Fruit fly (Drosophila melanogaster) whole organism, embryonic: Measurements from ENCODE around the gene Sgs5bis.

Experiments used
- B-H2 ChIP-seq: fragments of 200-800 bp; sonication (Bioruptor generic); optimal IDR thresholded peaks from 2 replicates; lab custom pipeline; 2018; ENCODE audit warnings: missing biosample characterization, mild to moderate bottlenecking, missing genetic modification characterization
- CG10267 ChIP-seq: fragments of 200-800 bp; sonication (Bioruptor generic); optimal IDR thresholded peaks from 2 replicates; lab custom pipeline; 2018; ENCODE audit warnings: missing biosample characterization, mild to moderate bottlenecking, missing genetic modification characterization, moderate library complexity
- CG10565 ChIP-seq: fragments of 200-800 bp; sonication (Bioruptor generic); optimal IDR thresholded peaks from 3 replicates; lab custom pipeline; 2016; ENCODE audit warnings: missing biosample characterization, mild to moderate bottlenecking, missing genetic modification characterization
- CG10959 ChIP-seq: fragments of 200-800 bp; sonication (Bioruptor generic); IDR thresholded peaks from 2 replicates; pipeline ENCODE4 v1.3.6; 2022; ENCODE audit warnings: missing biosample characterization, missing genetic modification characterization
- CG10979 ChIP-seq: fragments of 200-800 bp; sonication (Bioruptor generic); optimal IDR thresholded peaks from 2 replicates; lab custom pipeline; 2018; ENCODE audit warnings: missing biosample characterization, mild to moderate bottlenecking, missing genetic modification characterization, moderate library complexity
- CG11723 ChIP-seq: fragments of 200-800 bp; sonication (Bioruptor generic); optimal IDR thresholded peaks from 2 replicates; lab custom pipeline; 2017; ENCODE audit warnings: missing biosample characterization, mild to moderate bottlenecking, missing genetic modification characterization
- CG14014 ChIP-seq: fragments of 200-800 bp; sonication (Bioruptor generic); IDR thresholded peaks from 2 replicates; pipeline ENCODE4 v1.3.6; 2022; ENCODE audit warnings: missing biosample characterization, missing genetic modification characterization
- CG14710 ChIP-seq: fragments of 200-800 bp; sonication (Bioruptor generic); optimal IDR thresholded peaks from 3 replicates; lab custom pipeline; 2019; ENCODE audit warnings: missing biosample characterization, mild to moderate bottlenecking, missing genetic modification characterization, moderate library complexity
- CG14860 ChIP-seq: fragments of 200-800 bp; sonication (Bioruptor generic); IDR thresholded peaks from 3 replicates; pipeline ENCODE4 v1.3.6; 2022; ENCODE audit warnings: missing biosample characterization, missing genetic modification characterization; ENCODE audit not compliant: partially characterized antibody
- CG15479 ChIP-seq: fragments of 200-800 bp; sonication (Bioruptor generic); optimal IDR thresholded peaks from 3 replicates; lab custom pipeline; 2019; ENCODE audit warnings: missing biosample characterization, mild to moderate bottlenecking, missing genetic modification characterization, moderate library complexity
- CG18011 ChIP-seq: fragments of 200-800 bp; sonication (Bioruptor generic); optimal IDR thresholded peaks from 2 replicates; lab custom pipeline; 2017; ENCODE audit warnings: missing biosample characterization, missing genetic modification characterization, mild to moderate bottlenecking, moderate library complexity, missing genotype
- CG18262 ChIP-seq: fragments of 200-800 bp; optimal IDR thresholded peaks from 3 replicates; lab custom pipeline; 2019; ENCODE audit warnings: missing biosample characterization, mild to moderate bottlenecking, missing genetic modification characterization, moderate library complexity
- CG2202 ChIP-seq: fragments of 200-800 bp; sonication (Bioruptor generic); optimal IDR thresholded peaks from 2 replicates; lab custom pipeline; 2018; ENCODE audit warnings: missing biosample characterization, mild to moderate bottlenecking, missing genetic modification characterization
- CG31224 ChIP-seq: fragments of 200-800 bp; sonication (Bioruptor generic); IDR thresholded peaks from 2 replicates; pipeline ENCODE4 v1.3.6; 2022; ENCODE audit warnings: missing biosample characterization, missing genetic modification characterization
- CG31441 ChIP-seq: fragments of 200-800 bp; sonication (Bioruptor generic); IDR thresholded peaks from 2 replicates; pipeline ENCODE4 v1.3.6; 2022; ENCODE audit warnings: missing biosample characterization, missing genetic modification characterization
- CG3163 ChIP-seq: fragments of 200-800 bp; sonication (Bioruptor generic); optimal IDR thresholded peaks from 3 replicates; lab custom pipeline; 2016; ENCODE audit warnings: missing biosample characterization, missing genetic modification characterization
- CG33557 ChIP-seq: fragments of 200-800 bp; sonication (Bioruptor generic); optimal IDR thresholded peaks from 2 replicates; lab custom pipeline; 2019; ENCODE audit warnings: missing biosample characterization, mild to moderate bottlenecking, missing genetic modification characterization, moderate library complexity
- CG4424 ChIP-seq: fragments of 200-800 bp; sonication (Bioruptor generic); optimal IDR thresholded peaks from 3 replicates; lab custom pipeline; 2016; ENCODE audit warnings: missing biosample characterization, missing genetic modification characterization
- CG4820 ChIP-seq: fragments of 200-800 bp; sonication (Bioruptor generic); optimal IDR thresholded peaks from 3 replicates; lab custom pipeline; 2016; ENCODE audit warnings: missing biosample characterization, missing genetic modification characterization
- CG6854 ChIP-seq: fragments of 200-800 bp; sonication (Bioruptor generic); optimal IDR thresholded peaks from 3 replicates; lab custom pipeline; 2017; ENCODE audit warnings: missing biosample characterization, mild to moderate bottlenecking, missing genetic modification characterization
- CG8290 ChIP-seq, 3 experiments: fragments of 200-800 bp; sonication (Bioruptor generic); optimal IDR thresholded peaks; 2 replicates each; lab custom pipeline; 2016 to 2019; ENCODE audit warnings: missing biosample characterization in 3 of 3, missing genetic modification characterization in 3 of 3, mild to moderate bottlenecking in 2 of 3, moderate library complexity in 1 of 3
- CG8924 ChIP-seq: fragments of 200-800 bp; optimal IDR thresholded peaks from 3 replicates; lab custom pipeline; 2019; ENCODE audit warnings: missing biosample characterization, mild to moderate bottlenecking, missing genetic modification characterization, moderate library complexity
- CG9215 ChIP-seq: fragments of 200-800 bp; sonication (Bioruptor generic); IDR thresholded peaks from 2 replicates; pipeline ENCODE4 v1.3.6; 2022; ENCODE audit warnings: missing biosample characterization, missing genetic modification characterization
- CoRest ChIP-seq: fragments of 200-800 bp; sonication (Bioruptor generic); optimal IDR thresholded peaks from 3 replicates; lab custom pipeline; 2018; ENCODE audit warnings: missing biosample characterization, mild to moderate bottlenecking, missing genetic modification characterization, moderate library complexity
- Fer2 ChIP-seq: fragments of 200-800 bp; sonication (Bioruptor generic); optimal IDR thresholded peaks from 2 replicates; lab custom pipeline; 2018; ENCODE audit warnings: missing biosample characterization, mild to moderate bottlenecking, missing genetic modification characterization, moderate library complexity
- HLH4C ChIP-seq: fragments of 200-800 bp; sonication (Bioruptor generic); IDR thresholded peaks from 3 replicates; pipeline ENCODE4 v1.3.6; 2022; ENCODE audit warnings: missing biosample characterization, missing genetic modification characterization; ENCODE audit not compliant: partially characterized antibody
- Max ChIP-seq: fragments of 200-800 bp; sonication (Bioruptor generic); optimal IDR thresholded peaks from 2 replicates; lab custom pipeline; 2016; ENCODE audit warnings: missing biosample characterization, mild to moderate bottlenecking, missing genetic modification characterization
- Med ChIP-seq: fragments of 200-800 bp; sonication (Bioruptor generic); peaks from one replicate; lab custom pipeline; 2016; ENCODE audit warnings: missing biosample characterization, missing genetic modification characterization, mild to moderate bottlenecking, inconsistent platforms, moderate library complexity
- Mes4 ChIP-seq: fragments of 200-800 bp; sonication (Bioruptor generic); optimal IDR thresholded peaks from 2 replicates; lab custom pipeline; 2016; ENCODE audit warnings: missing biosample characterization, missing genetic modification characterization
- NC2α ChIP-seq: fragments of 200-800 bp; sonication (Bioruptor generic); optimal IDR thresholded peaks from 2 replicates; lab custom pipeline; 2016; ENCODE audit warnings: missing biosample characterization, missing genetic modification characterization
- NFAT ChIP-seq: fragments of 200-800 bp; sonication (Bioruptor generic); IDR thresholded peaks from 2 replicates; pipeline ENCODE4 v1.3.6; 2022; ENCODE audit warnings: missing biosample characterization, missing genetic modification characterization
- Oli ChIP-seq: fragments of 200-800 bp; sonication (Bioruptor generic); optimal IDR thresholded peaks from 2 replicates; lab custom pipeline; 2018; ENCODE audit warnings: missing biosample characterization, mild to moderate bottlenecking, missing genetic modification characterization, moderate library complexity
- Optix ChIP-seq: fragments of 200-800 bp; sonication (Bioruptor generic); IDR thresholded peaks from 3 replicates; pipeline ENCODE4 v1.3.6; 2022; ENCODE audit warnings: missing biosample characterization, missing genetic modification characterization
- Six4 ChIP-seq: fragments of 200-800 bp; sonication (Bioruptor generic); optimal IDR thresholded peaks from 2 replicates; lab custom pipeline; 2016; ENCODE audit warnings: missing biosample characterization, missing genetic modification characterization
- Xbp1 ChIP-seq: fragments of 200-800 bp; sonication (Bioruptor generic); optimal IDR thresholded peaks from 3 replicates; lab custom pipeline; 2016; ENCODE audit warnings: missing biosample characterization, mild to moderate bottlenecking, missing genetic modification characterization
- cad ChIP-seq: fragments of >200 bp; optimal IDR thresholded peaks from 2 replicates; lab custom pipeline; 2017; ENCODE audit warnings: missing biosample characterization, missing genetic modification characterization
- chn ChIP-seq: fragments of 200-800 bp; sonication (Bioruptor generic); optimal IDR thresholded peaks from 2 replicates; lab custom pipeline; 2016; ENCODE audit warnings: missing biosample characterization, missing genetic modification characterization
- dmrt11E ChIP-seq: fragments of 200-800 bp; sonication (Bioruptor generic); optimal IDR thresholded peaks from 3 replicates; lab custom pipeline; 2018; ENCODE audit warnings: missing biosample characterization, mild to moderate bottlenecking, missing genetic modification characterization, moderate library complexity
- fd64A ChIP-seq: fragments of 200-800 bp; sonication (Bioruptor generic); optimal IDR thresholded peaks from 3 replicates; lab custom pipeline; 2018; ENCODE audit warnings: missing biosample characterization, mild to moderate bottlenecking, missing genetic modification characterization
- ham ChIP-seq: fragments of 200-800 bp; sonication (Bioruptor generic); IDR thresholded peaks from 2 replicates; pipeline ENCODE4 v1.3.6; 2022; ENCODE audit warnings: missing biosample characterization, missing genetic modification characterization
- pan ChIP-seq, 4 experiments: fragments of >200 bp in 3 of 4; fragments of 200-800 bp in 1 of 4; sonication (Bioruptor generic) in 1 of 4; optimal IDR thresholded peaks in 3 of 4; IDR thresholded peaks in 1 of 4; 2 replicates each; pipeline versions ENCODE4 v1.3.6 to Lab custom; 2017 to 2022; ENCODE audit warnings: missing biosample characterization in 2 of 4, missing genetic modification characterization in 2 of 4, mixed read lengths in 1 of 4
- peb ChIP-seq: fragments of 200-800 bp; sonication (Bioruptor generic); IDR thresholded peaks from 2 replicates; pipeline ENCODE4 v1.3.6; 2022; ENCODE audit warnings: missing biosample characterization, missing genetic modification characterization
- pita ChIP-seq: fragments of 200-800 bp; sonication (Bioruptor generic); optimal IDR thresholded peaks from 2 replicates; lab custom pipeline; 2017; ENCODE audit warnings: missing biosample characterization, mild to moderate bottlenecking, missing genetic modification characterization
- pros ChIP-seq: fragments of 200-800 bp; sonication (Bioruptor generic); optimal IDR thresholded peaks from 3 replicates; lab custom pipeline; 2019; ENCODE audit warnings: missing biosample characterization, mild to moderate bottlenecking, missing genetic modification characterization, moderate library complexity
- pzg ChIP-seq: fragments of 200-800 bp; sonication (Bioruptor generic); optimal IDR thresholded peaks from 3 replicates; lab custom pipeline; 2018; ENCODE audit warnings: missing biosample characterization, mild to moderate bottlenecking, missing genetic modification characterization, moderate library complexity
- repo ChIP-seq: fragments of 200-800 bp; sonication (Bioruptor generic); optimal IDR thresholded peaks from 2 replicates; lab custom pipeline; 2016; ENCODE audit warnings: missing biosample characterization, missing genetic modification characterization
- schlank ChIP-seq: fragments of 200-800 bp; sonication (Bioruptor generic); optimal IDR thresholded peaks from 2 replicates; lab custom pipeline; 2018; ENCODE audit warnings: missing biosample characterization, mild to moderate bottlenecking, missing genetic modification characterization
- sens-2 ChIP-seq: fragments of 200-800 bp; sonication (Bioruptor generic); IDR thresholded peaks from 2 replicates; pipeline ENCODE4 v1.3.6; 2022; ENCODE audit warnings: missing biosample characterization, missing genetic modification characterization
- shn ChIP-seq: fragments of 200-800 bp; sonication (Bioruptor generic); optimal IDR thresholded peaks from 3 replicates; lab custom pipeline; 2016; ENCODE audit warnings: missing biosample characterization, missing genetic modification characterization
- tap ChIP-seq: fragments of 200-800 bp; optimal IDR thresholded peaks from 3 replicates; lab custom pipeline; 2019; ENCODE audit warnings: missing biosample characterization, mild to moderate bottlenecking, missing genetic modification characterization, moderate library complexity
- tup ChIP-seq: fragments of 200-800 bp; sonication (Bioruptor generic); optimal IDR thresholded peaks from 2 replicates; lab custom pipeline; 2016; ENCODE audit warnings: missing biosample characterization, mild to moderate bottlenecking, missing genetic modification characterization, moderate library complexity

The Sgs5bis gene

dm6 chr3R:17591831-17592230 is 2.4 kb upstream of the Sgs5bis start (continued):
- no peak for TF ChIP-seq Max
- no peak for TF ChIP-seq NC2α (GFP tag; lab: Kevin White, UChicago)
- TF ChIP-seq cad (GFP tag; lab: Kevin White, UChicago): no peak
- no peak for TF ChIP-seq shn (GFP tag; lab: Kevin White, UChicago)
- TF ChIP-seq CG31224: no peak
- TF ChIP-seq pzg (GFP tag; lab: Kevin White, UChicago): no peak
- TF ChIP-seq CG10959 (GFP tag; lab: Robert Waterston, UW): no peak
- no peak for TF ChIP-seq CG9215 (GFP tag; lab: Robert Waterston, UW)
- peak; percentile 10 for TF ChIP-seq CoRest
- no peak for TF ChIP-seq HLH4C (GFP tag; lab: Robert Waterston, UW)
- no peak for TF ChIP-seq peb
- no peak for TF ChIP-seq repo
- no peak for TF ChIP-seq B-H2 (GFP tag; lab: Kevin White, UChicago)
- peak; percentile 16 for TF ChIP-seq CG14710 (tag; lab: Kevin White, UChicago)
- TF ChIP-seq CG18262 (tag; lab: Kevin White, UChicago): peak; percentile 41
- no peak for TF ChIP-seq CG10565 (GFP tag; lab: Kevin White, UChicago)
- no peak for TF ChIP-seq CG4424 (GFP tag; lab: Kevin White, UChicago)
- no peak for TF ChIP-seq tup (GFP tag; lab: Kevin White, UChicago)
- no peak for TF ChIP-seq sens-2
- no peak for TF ChIP-seq Mes4
- no peak for TF ChIP-seq CG3163
- TF ChIP-seq CG6854 (GFP tag; lab: Kevin White, UChicago): no peak
- no peak for TF ChIP-seq CG33557
- TF ChIP-seq fd64A (GFP tag; lab: Kevin White, UChicago): no peak
- no peak for TF ChIP-seq Six4 (GFP tag; lab: Kevin White, UChicago)
- no peak for TF ChIP-seq schlank
- TF ChIP-seq Oli: no peak
- TF ChIP-seq CG14860 (GFP tag; lab: Robert Waterston, UW): no peak
- TF ChIP-seq CG14014 (GFP tag; lab: Robert Waterston, UW): no peak
- no peak for TF ChIP-seq CG4820
- no peak for TF ChIP-seq CG15479 (GFP tag; lab: Kevin White, UChicago)
- no peak for TF ChIP-seq tap
- no peak for TF ChIP-seq Optix
- no peak for TF ChIP-seq ham (GFP tag; lab: Robert Waterston, UW)
- peak; percentile 7 for TF ChIP-seq CG8924 (tag; lab: Kevin White, UChicago)
- TF ChIP-seq NFAT: no peak
- TF ChIP-seq chn: no peak
- TF ChIP-seq CG8290 (GFP tag; optimal IDR thresholded peaks at IDR 0.05; lab: Kevin White, UChicago): no peak
- no peak for TF ChIP-seq CG8290 (tag; optimal IDR thresholded peaks at IDR 0.05; lab: Kevin White, UChicago)
- TF ChIP-seq CG31441 (GFP tag; lab: Robert Waterston, UW): 0 out of 2 replicates have a peak, but pooled peaks have one; percentile 13
- no peak for TF ChIP-seq Fer2
- no peak for TF ChIP-seq pros (GFP tag; lab: Kevin White, UChicago)
- TF ChIP-seq pita (GFP tag; lab: Kevin White, UChicago): no peak
- TF ChIP-seq Xbp1 (GFP tag; lab: Kevin White, UChicago): no peak
- TF ChIP-seq CG10979 (tag; lab: Kevin White, UChicago): peak; percentile 40
- peak; percentile 42 for TF ChIP-seq dmrt11E
- TF ChIP-seq Med: no peak
- peak; percentile 9 for TF ChIP-seq CG10267 (tag; lab: Kevin White, UChicago)
- TF ChIP-seq pan (optimal IDR thresholded peaks at IDR 0.05; lab: Kevin White, UChicago): no peak
- TF ChIP-seq pan (GFP tag; optimal IDR thresholded peaks at IDR 0.05 in 1 of 2, IDR thresholded peaks at IDR 0.05 in 1 of 2): no peak
- no peak for TF ChIP-seq CG18011
- no peak for TF ChIP-seq CG11723
- TF ChIP-seq CG2202 (tag; lab: Kevin White, UChicago): no peak
